Worm (Caenorhabditis elegans) whole organism, L4 larva: Measurements from ENCODE around the gene rpy-1.

ENCODE experiments used
- F49E8.2 ChIP-seq: sonication (generic microtip); optimal IDR thresholded peaks from 2 replicates; lab custom pipeline; 2016; ENCODE audit warnings: missing compliant biosample characterization, mild to moderate bottlenecking, missing genetic modification characterization, borderline replicate concordance
- T26A8.4 ChIP-seq: fragments of 200-800 bp; sonication (Bioruptor generic); IDR thresholded peaks from 2 replicates; pipeline ENCODE4 v1.3.6; 2022; ENCODE audit warnings: missing genetic modification characterization, missing compliant biosample characterization
- Y105C5A.15 ChIP-seq: fragments of 200-800 bp; sonication (Bioruptor generic); IDR thresholded peaks from 2 replicates; pipeline ENCODE4 v1.3.6; 2022; ENCODE audit warnings: missing genetic modification characterization, missing compliant biosample characterization
- Y75B8A.6 ChIP-seq: fragments of 200-800 bp; sonication (Bioruptor generic); IDR thresholded peaks from 2 replicates; pipeline ENCODE4 v1.3.6; 2022; ENCODE audit warnings: missing genetic modification reagents, missing genetic modification characterization, missing compliant biosample characterization
- aha-1 ChIP-seq: fragments of 150-350 bp; peaks from one replicate; lab custom pipeline; 2014; ENCODE audit warnings: missing biosample characterization, missing genetic modification characterization
- aly-2 ChIP-seq: sonication (generic microtip); optimal IDR thresholded peaks from 2 replicates; lab custom pipeline; 2018; ENCODE audit warnings: missing biosample characterization, missing genetic modification characterization
- ceh-32 ChIP-seq: sonication (generic microtip); optimal IDR thresholded peaks from 2 replicates; lab custom pipeline; 2016; ENCODE audit warnings: mild to moderate bottlenecking, missing genetic modification characterization, missing compliant biosample characterization; ENCODE audit not compliant: poor library complexity
- ceh-44 ChIP-seq: fragments of 200-800 bp; sonication (Bioruptor generic); IDR thresholded peaks from 2 replicates; pipeline ENCODE4 v1.3.6; 2022; ENCODE audit warnings: missing genetic modification reagents, missing genetic modification characterization, missing compliant biosample characterization
- ceh-82 ChIP-seq: sonication (generic microtip); optimal IDR thresholded peaks from 2 replicates; lab custom pipeline; 2017; ENCODE audit warnings: missing biosample characterization, missing genetic modification characterization
- ces-1 ChIP-seq: fragments of 150-350 bp; sonication (generic microtip); optimal IDR thresholded peaks from 4 replicates; lab custom pipeline; 2014; ENCODE audit warnings: missing biosample characterization, missing genetic modification reagents, missing genetic modification characterization
- cey-2 ChIP-seq: sonication (generic microtip); optimal IDR thresholded peaks from 3 replicates; lab custom pipeline; 2017; ENCODE audit warnings: missing genetic modification characterization, mild to moderate bottlenecking, missing compliant biosample characterization, antibody characterized with exemption, borderline replicate concordance; ENCODE audit not compliant: insufficient read depth
- daf-12 ChIP-seq: fragments of 150-350 bp; optimal IDR thresholded peaks from 2 replicates; lab custom pipeline; 2014; ENCODE audit warnings: missing biosample characterization, missing genetic modification reagents, missing genetic modification characterization
- dmd-6 ChIP-seq: fragments of 200-800 bp; sonication (Bioruptor generic); IDR thresholded peaks from 2 replicates; pipeline ENCODE4 v1.3.6; 2022; ENCODE audit warnings: missing genetic modification reagents, missing genetic modification characterization, missing compliant biosample characterization
- dmd-9 ChIP-seq: fragments of 200-800 bp; sonication (Bioruptor generic); IDR thresholded peaks from 2 replicates; pipeline ENCODE4 v1.3.6; 2022; ENCODE audit warnings: missing genetic modification reagents, missing genetic modification characterization, missing compliant biosample characterization
- dpl-1 ChIP-seq: fragments of 150-350 bp; optimal IDR thresholded peaks from 2 replicates; lab custom pipeline; 2014; ENCODE audit warnings: missing biosample characterization, missing genetic modification reagents, missing genetic modification characterization
- dve-1 ChIP-seq: sonication (generic microtip); optimal IDR thresholded peaks from 2 replicates; lab custom pipeline; 2017; ENCODE audit warnings: antibody characterized with exemption, mild to moderate bottlenecking, missing genetic modification characterization, missing compliant biosample characterization; ENCODE audit not compliant: insufficient read depth
- egl-43 ChIP-seq: fragments of 200-800 bp; sonication (Bioruptor generic); IDR thresholded peaks from 2 replicates; pipeline ENCODE4 v1.3.6; 2022; ENCODE audit warnings: missing genetic modification reagents, missing genetic modification characterization, missing compliant biosample characterization
- fos-1 ChIP-seq: fragments of 150-350 bp; optimal IDR thresholded peaks from 2 replicates; lab custom pipeline; 2014; ENCODE audit warnings: missing biosample characterization, missing genetic modification characterization
- hmg-1.1 ChIP-seq: fragments of 200-800 bp; sonication (Bioruptor generic); IDR thresholded peaks from 2 replicates; pipeline ENCODE4 v1.3.6; 2022; ENCODE audit warnings: missing genetic modification reagents, missing genetic modification characterization, missing compliant biosample characterization
- lin-39 ChIP-seq: fragments of 150-350 bp; optimal IDR thresholded peaks from 2 replicates; lab custom pipeline; 2014; ENCODE audit warnings: missing biosample characterization, missing genetic modification reagents, missing genetic modification characterization
- mdl-1 ChIP-seq, 2 experiments: fragments of 150-350 bp in 1 of 2; sonication (generic microtip) in 1 of 2; optimal IDR thresholded peaks; 2 replicates each; lab custom pipeline; 2014 to 2017; ENCODE audit warnings: missing biosample characterization in 2 of 2, missing genetic modification characterization in 2 of 2
- mdt-29 ChIP-seq: fragments of 200-800 bp; sonication (Bioruptor generic); IDR thresholded peaks from 2 replicates; pipeline ENCODE4 v1.3.6; 2022; ENCODE audit warnings: missing genetic modification reagents, missing genetic modification characterization, missing compliant biosample characterization
- mep-1 ChIP-seq: fragments of 150-350 bp; sonication (generic microtip); optimal IDR thresholded peaks from 3 replicates; lab custom pipeline; 2014; ENCODE audit warnings: missing biosample characterization, missing genetic modification characterization
- mes-2 ChIP-seq: sonication (generic microtip); optimal IDR thresholded peaks from 2 replicates; lab custom pipeline; 2016; ENCODE audit warnings: missing genotype, mild to moderate bottlenecking, missing genetic modification characterization, missing compliant biosample characterization; ENCODE audit not compliant: poor library complexity, severe bottlenecking
- mxl-3 ChIP-seq: fragments of 200-800 bp; sonication (Bioruptor generic); optimal IDR thresholded peaks from 2 replicates; lab custom pipeline; 2018; ENCODE audit warnings: mild to moderate bottlenecking, missing genetic modification characterization, missing compliant biosample characterization
- nhr-10 ChIP-seq: fragments of 150-350 bp; optimal IDR thresholded peaks from 2 replicates; lab custom pipeline; 2014; ENCODE audit warnings: missing biosample characterization, missing genetic modification characterization
- nhr-237 ChIP-seq: sonication (generic microtip); optimal IDR thresholded peaks from 2 replicates; lab custom pipeline; 2017; ENCODE audit warnings: missing biosample characterization, missing genetic modification characterization
- nhr-25 ChIP-seq: sonication (generic microtip); optimal IDR thresholded peaks from 2 replicates; lab custom pipeline; 2017; ENCODE audit warnings: missing genetic modification characterization, mild to moderate bottlenecking, missing compliant biosample characterization, antibody characterized with exemption, moderate library complexity, borderline replicate concordance; ENCODE audit not compliant: insufficient read depth
- nhr-41 ChIP-seq: fragments of 200-800 bp; sonication (Bioruptor generic); IDR thresholded peaks from 2 replicates; pipeline ENCODE4 v1.3.6; 2022; ENCODE audit warnings: missing genetic modification reagents, missing genetic modification characterization, missing compliant biosample characterization
- nhr-42 ChIP-seq: fragments of 200-800 bp; sonication (Bioruptor generic); IDR thresholded peaks from 2 replicates; pipeline ENCODE4 v1.3.6; 2022; ENCODE audit warnings: missing genetic modification characterization, missing compliant biosample characterization
- pqm-1 ChIP-seq: sonication (generic microtip); optimal IDR thresholded peaks from 2 replicates; lab custom pipeline; 2017; ENCODE audit warnings: missing biosample characterization, missing genetic modification characterization
- snpc-4 ChIP-seq: fragments of 150-350 bp; optimal IDR thresholded peaks from 2 replicates; lab custom pipeline; 2014; ENCODE audit warnings: missing biosample characterization, missing genetic modification characterization
- spr-1 ChIP-seq: sonication (generic microtip); optimal IDR thresholded peaks from 2 replicates; lab custom pipeline; 2016; ENCODE audit warnings: mild to moderate bottlenecking, missing genetic modification characterization, missing compliant biosample characterization
- spr-3 ChIP-seq: fragments of 200-800 bp; sonication (Bioruptor generic); optimal IDR thresholded peaks from 2 replicates; lab custom pipeline; 2018; ENCODE audit warnings: mild to moderate bottlenecking, missing genetic modification characterization, missing compliant biosample characterization
- zfp-3 ChIP-seq: fragments of 200-800 bp; sonication (Bioruptor generic); conservative IDR thresholded peaks from 2 replicates; pipeline ENCODE4 v1.3.6; 2022; ENCODE audit warnings: missing genetic modification reagents, missing genetic modification characterization, missing compliant biosample characterization

The rpy-1 gene

DNA sequence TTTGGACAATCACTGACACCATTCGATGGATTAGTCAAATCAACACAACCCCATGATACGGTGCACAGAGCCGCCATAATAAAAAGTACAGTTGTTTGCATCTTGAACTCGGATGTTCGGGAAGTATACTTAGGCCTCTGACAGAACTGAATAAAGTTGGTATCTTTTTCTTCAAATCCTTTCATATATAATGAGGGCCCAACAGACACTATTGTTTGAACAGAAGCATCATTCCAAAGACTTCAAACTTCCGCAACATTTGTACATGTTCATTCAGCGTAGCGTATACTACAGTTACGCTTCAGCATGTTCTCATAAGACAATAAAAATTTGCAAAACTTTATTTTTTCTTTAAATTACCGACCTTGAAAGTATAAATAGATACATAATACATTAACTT is 46.6 kb upstream of the rpy-1 start, which contains the start of gene F41G3.19 (continued):
- no peak for TF ChIP-seq cey-2 (tag; lab: Kevin White, UChicago)
- TF ChIP-seq, all 104 proteins: peak for 0

DNA sequence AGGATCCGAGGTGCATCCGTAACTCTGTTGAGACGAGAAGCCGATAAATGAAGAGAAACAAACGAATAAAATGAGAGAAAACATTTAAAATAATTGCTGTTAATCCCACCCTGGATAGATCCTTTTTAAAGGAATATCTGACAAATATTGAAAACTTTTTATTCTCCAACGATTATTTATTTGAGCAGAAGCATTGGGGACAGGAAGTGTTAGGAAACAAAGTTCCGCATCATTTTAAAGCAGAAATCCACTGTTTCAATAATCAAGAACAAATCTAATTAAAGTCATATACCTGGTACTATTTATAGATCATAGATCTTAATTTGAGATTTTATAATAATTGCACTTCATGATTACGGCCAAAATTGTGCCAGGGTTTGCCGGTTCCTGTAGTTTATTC is 45.5 kb upstream of the rpy-1 start, which contains the start of gene F41G3.20:
F41G3.20 (minus strand) TSS at position 101 of the 400 bp plus-strand sequence.
- TF ChIP-seq dve-1 (tag; lab: Kevin White, UChicago) (no peak), nhr-41 (no peak), egl-43 (no peak), mep-1 (no peak), lin-39 (no peak), ces-1 (GFP tag; lab: Kevin White, UChicago) (no peak), spr-1 (no peak), fos-1 (tag; lab: Kevin White, UChicago) (no peak), dpl-1 (GFP tag; lab: Kevin White, UChicago) (no peak), dmd-9 (no peak), aha-1 (tag; lab: Kevin White, UChicago) (no peak), spr-3 (GFP tag; lab: Kevin White, UChicago) (no peak), hmg-1.1 (no peak), Y105C5A.15 (no peak), ceh-82 (no peak), mxl-3 (GFP tag; lab: Kevin White, UChicago) (no peak), pqm-1 (tag; lab: Kevin White, UChicago) (no peak), zfp-3 (GFP tag; lab: Robert Waterston, UW) (no peak), mdl-1 (tag; optimal IDR thresholded peaks at IDR 0.05; lab: Kevin White, UChicago) (no peak)

DNA sequence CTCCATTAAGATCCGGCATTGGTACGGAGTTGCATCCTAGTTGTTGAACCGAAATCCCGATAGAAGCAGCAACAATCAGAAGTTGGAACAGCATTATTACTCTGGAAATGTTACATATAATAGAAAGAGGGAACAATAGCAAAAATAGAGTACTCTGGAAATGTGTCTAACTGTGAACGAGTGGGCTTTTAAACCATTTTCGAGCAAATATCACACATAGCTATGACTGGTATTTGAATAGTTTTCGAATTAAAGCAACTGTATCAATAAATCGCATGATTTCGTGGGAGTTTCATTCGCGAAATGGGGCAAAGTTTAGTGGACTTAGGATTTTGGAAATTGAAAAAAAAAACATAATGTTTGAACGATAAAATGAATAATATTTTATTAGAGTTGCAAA is 44.0 kb upstream of the rpy-1 start, which contains the start of gene F41G3.10:
F41G3.10 (minus strand) TSS at position 101 of the 400 bp plus-strand sequence.
- TF ChIP-seq nhr-10 (tag; lab: Kevin White, UChicago) (no peak), fos-1 (tag; lab: Kevin White, UChicago) (no peak), aly-2 (tag; lab: Kevin White, UChicago) (no peak), mes-2 (tag; lab: Kevin White, UChicago) (no peak), mdt-29 (GFP tag; lab: Robert Waterston, UW) (no peak), ceh-32 (tag; lab: Kevin White, UChicago) (no peak), hmg-1.1 (no peak), dmd-6 (no peak), Y75B8A.6 (GFP tag; lab: Robert Waterston, UW) (no peak), nhr-25 (tag; lab: Kevin White, UChicago) (no peak), ceh-44 (GFP tag; lab: Robert Waterston, UW) (no peak)

DNA sequence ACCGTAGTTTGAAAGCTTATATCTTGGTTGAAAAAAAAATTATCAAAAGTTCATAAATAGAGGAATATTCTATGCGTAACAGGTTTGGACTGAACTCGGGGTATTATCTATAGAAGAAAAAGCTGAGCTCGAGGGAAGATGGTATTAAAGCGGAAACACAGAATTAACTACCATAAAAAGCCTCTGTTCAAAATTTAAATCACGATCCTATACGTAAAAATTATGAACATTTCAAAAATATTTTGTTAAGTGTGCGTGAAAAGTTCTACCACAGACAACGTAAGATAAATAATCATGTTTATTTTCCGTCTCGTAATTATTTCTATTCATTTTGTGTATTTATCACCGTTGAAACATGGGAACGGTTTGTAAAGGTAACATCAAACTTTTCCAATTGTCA is 41.0 kb upstream of the rpy-1 start, which contains the start of gene F41G3.5:
F41G3.5 (plus strand) TSS at position 301 of the 400 bp plus-strand sequence.
- TF ChIP-seq nhr-42 (no peak), T26A8.4 (GFP tag; lab: Robert Waterston, UW) (no peak), snpc-4 (tag; lab: Kevin White, UChicago) (no peak), F49E8.2 (tag; lab: Kevin White, UChicago) (no peak), daf-12 (tag; lab: Kevin White, UChicago) (no peak), hmg-1.1 (no peak), nhr-237 (tag; lab: Kevin White, UChicago) (no peak)
